Worm (Caenorhabditis elegans) whole organism, L2 larva: ENCODE measurements around the gene rpn-1.
A peak's percentile ranks its signal among the peaks of the same experiment; 100 is the strongest.

Source experiments
- C34F6.9 ChIP-seq: fragments of 150-350 bp; optimal IDR thresholded peaks from 2 replicates; lab custom pipeline; 2014; ENCODE audit warnings: missing biosample characterization, missing genetic modification characterization
- F13H6.1 ChIP-seq: sonication (generic microtip); optimal IDR thresholded peaks from 2 replicates; lab custom pipeline; 2016; ENCODE audit warnings: missing genetic modification characterization, missing compliant biosample characterization
- R02D3.7 ChIP-seq: fragments of 150-350 bp; optimal IDR thresholded peaks from 2 replicates; lab custom pipeline; 2014; ENCODE audit warnings: missing biosample characterization, missing genetic modification characterization
- Y55F3AM.14 ChIP-seq: fragments of 200-800 bp; sonication (Bioruptor generic); optimal IDR thresholded peaks from 2 replicates; lab custom pipeline; 2018; ENCODE audit warnings: mild to moderate bottlenecking, missing genetic modification characterization, missing compliant biosample characterization
- ZK546.5 ChIP-seq: sonication (generic microtip); optimal IDR thresholded peaks from 2 replicates; lab custom pipeline; 2017; ENCODE audit warnings: missing biosample characterization, missing genetic modification characterization
- alr-1 ChIP-seq: fragments of 150-350 bp; optimal IDR thresholded peaks from 2 replicates; lab custom pipeline; 2014; ENCODE audit warnings: missing biosample characterization, missing genetic modification characterization
- ama-1 ChIP-seq: fragments of 150-350 bp; optimal IDR thresholded peaks from 2 replicates; lab custom pipeline; 2018; ENCODE audit warnings: inconsistent platforms
- blmp-1 ChIP-seq: sonication (generic microtip); optimal IDR thresholded peaks from 2 replicates; lab custom pipeline; 2017; ENCODE audit warnings: missing genetic modification characterization, mild to moderate bottlenecking, missing compliant biosample characterization, antibody characterized with exemption, moderate library complexity; ENCODE audit not compliant: insufficient read depth
- ceh-16 ChIP-seq: fragments of 150-350 bp; optimal IDR thresholded peaks from 2 replicates; lab custom pipeline; 2014; ENCODE audit warnings: missing biosample characterization, missing genetic modification characterization
- ceh-82 ChIP-seq: fragments of 150-350 bp; optimal IDR thresholded peaks from 2 replicates; lab custom pipeline; 2014; ENCODE audit warnings: missing biosample characterization, missing genetic modification characterization
- crh-2 ChIP-seq: sonication (generic microtip); optimal IDR thresholded peaks from 2 replicates; lab custom pipeline; 2017; ENCODE audit warnings: missing biosample characterization, missing genetic modification characterization
- dmd-4 ChIP-seq: sonication (generic microtip); optimal IDR thresholded peaks from 2 replicates; lab custom pipeline; 2017; ENCODE audit warnings: missing biosample characterization, missing genetic modification characterization
- egl-27 ChIP-seq: sonication (generic microtip); optimal IDR thresholded peaks from 3 replicates; lab custom pipeline; 2017; ENCODE audit warnings: missing biosample characterization, missing genetic modification reagents, missing genetic modification characterization
- elt-1 ChIP-seq: fragments of 150-350 bp; optimal IDR thresholded peaks from 2 replicates; lab custom pipeline; 2014; ENCODE audit warnings: missing biosample characterization, missing genetic modification characterization
- elt-3 ChIP-seq: sonication (generic microtip); optimal IDR thresholded peaks from 2 replicates; lab custom pipeline; 2017; ENCODE audit warnings: missing biosample characterization, missing genetic modification characterization
- fos-1 ChIP-seq: fragments of 150-350 bp; optimal IDR thresholded peaks from 2 replicates; lab custom pipeline; 2014; ENCODE audit warnings: missing biosample characterization, missing genetic modification characterization
- gmeb-1 ChIP-seq: fragments of 150-350 bp; optimal IDR thresholded peaks from 2 replicates; lab custom pipeline; 2014; ENCODE audit warnings: missing biosample characterization, missing genetic modification characterization
- lin-11 ChIP-seq: fragments of 150-350 bp; sonication (generic microtip); optimal IDR thresholded peaks from 2 replicates; lab custom pipeline; 2014; ENCODE audit warnings: missing biosample characterization, missing genetic modification characterization, inconsistent platforms, mixed read lengths
- lin-13 ChIP-seq: fragments of 150-350 bp; optimal IDR thresholded peaks from 2 replicates; lab custom pipeline; 2014; ENCODE audit warnings: missing biosample characterization, missing genetic modification reagents, missing genetic modification characterization
- lin-39 ChIP-seq: fragments of 150-350 bp; optimal IDR thresholded peaks from 2 replicates; lab custom pipeline; 2014; ENCODE audit warnings: missing biosample characterization, missing genetic modification reagents, missing genetic modification characterization
- lsy-2 ChIP-seq, 2 experiments: fragments of 150-350 bp in 1 of 2; sonication (generic microtip) in 1 of 2; optimal IDR thresholded peaks; 2 replicates each; lab custom pipeline; 2014 to 2017; ENCODE audit warnings: missing biosample characterization in 2 of 2, missing genetic modification characterization in 2 of 2
- mab-5 ChIP-seq: fragments of 150-350 bp; optimal IDR thresholded peaks from 2 replicates; lab custom pipeline; 2014; ENCODE audit warnings: missing biosample characterization, missing genetic modification characterization
- mbf-1 ChIP-seq: sonication (generic microtip); optimal IDR thresholded peaks from 2 replicates; lab custom pipeline; 2017; ENCODE audit warnings: missing biosample characterization, missing genetic modification characterization
- mdl-1 ChIP-seq, 2 experiments: fragments of 150-350 bp in 1 of 2; sonication (generic microtip) in 1 of 2; optimal IDR thresholded peaks; 2 replicates each; lab custom pipeline; 2017; ENCODE audit warnings: missing biosample characterization in 2 of 2, missing genetic modification characterization in 2 of 2
- nhr-10 ChIP-seq: sonication (generic microtip); optimal IDR thresholded peaks from 2 replicates; lab custom pipeline; 2017; ENCODE audit warnings: missing biosample characterization, missing genetic modification characterization
- nhr-11 ChIP-seq: fragments of 150-350 bp; optimal IDR thresholded peaks from 2 replicates; lab custom pipeline; 2014; ENCODE audit warnings: missing biosample characterization, missing genetic modification characterization
- nhr-12 ChIP-seq: fragments of 150-350 bp; optimal IDR thresholded peaks from 2 replicates; lab custom pipeline; 2014; ENCODE audit warnings: missing biosample characterization, missing genetic modification characterization
- nhr-129 ChIP-seq: fragments of 150-350 bp; optimal IDR thresholded peaks from 2 replicates; lab custom pipeline; 2014; ENCODE audit warnings: missing biosample characterization, missing genetic modification characterization
- nhr-21 ChIP-seq: fragments of 150-350 bp; optimal IDR thresholded peaks from 2 replicates; lab custom pipeline; 2014; ENCODE audit warnings: missing biosample characterization, missing genetic modification characterization
- nhr-23 ChIP-seq: fragments of 150-350 bp; optimal IDR thresholded peaks from 2 replicates; lab custom pipeline; 2014; ENCODE audit warnings: missing biosample characterization, missing genetic modification reagents, missing genetic modification characterization
- nhr-237 ChIP-seq: fragments of 150-350 bp; optimal IDR thresholded peaks from 2 replicates; lab custom pipeline; 2014; ENCODE audit warnings: missing biosample characterization, missing genetic modification characterization
- nhr-25 ChIP-seq: fragments of 150-350 bp; sonication (generic microtip); optimal IDR thresholded peaks from 3 replicates; lab custom pipeline; 2014; ENCODE audit warnings: missing biosample characterization, missing genetic modification characterization
- nhr-77 ChIP-seq: fragments of 150-350 bp; optimal IDR thresholded peaks from 2 replicates; lab custom pipeline; 2014; ENCODE audit warnings: missing biosample characterization, missing genetic modification characterization
- peb-1 ChIP-seq: fragments of 150-350 bp; optimal IDR thresholded peaks from 2 replicates; lab custom pipeline; 2014; ENCODE audit warnings: missing biosample characterization, missing genetic modification characterization
- sem-4 ChIP-seq: fragments of 150-350 bp; optimal IDR thresholded peaks from 2 replicates; lab custom pipeline; 2014; ENCODE audit warnings: missing biosample characterization, missing genetic modification reagents, missing genetic modification characterization
- skn-1 ChIP-seq: sonication (generic microtip); optimal IDR thresholded peaks from 2 replicates; lab custom pipeline; 2017; ENCODE audit warnings: missing biosample characterization, missing genetic modification characterization
- sma-3 ChIP-seq: sonication (generic microtip); optimal IDR thresholded peaks from 2 replicates; lab custom pipeline; 2016; ENCODE audit warnings: missing genetic modification reagents, missing genetic modification characterization, missing compliant biosample characterization
- sma-9 ChIP-seq, 2 experiments: fragments of 150-350 bp in 1 of 2; sonication (generic microtip) in 1 of 2; optimal IDR thresholded peaks; 2 replicates each; lab custom pipeline; 2014 to 2016; ENCODE audit warnings: missing genetic modification characterization in 2 of 2, mild to moderate bottlenecking in 1 of 2, missing biosample characterization in 1 of 2, missing compliant biosample characterization in 1 of 2, missing genetic modification reagents in 1 of 2, moderate library complexity in 1 of 2
- snpc-4 ChIP-seq: fragments of 150-350 bp; optimal IDR thresholded peaks from 2 replicates; lab custom pipeline; 2014; ENCODE audit warnings: missing biosample characterization, missing genetic modification characterization
- unc-39 ChIP-seq: fragments of 150-350 bp; optimal IDR thresholded peaks from 2 replicates; lab custom pipeline; 2014; ENCODE audit warnings: missing biosample characterization, missing genetic modification characterization
- unc-55 ChIP-seq: fragments of 150-350 bp; sonication (generic microtip); optimal IDR thresholded peaks from 3 replicates; lab custom pipeline; 2014; ENCODE audit warnings: missing biosample characterization, missing genetic modification reagents, missing genetic modification characterization
- unc-62 ChIP-seq: fragments of 150-350 bp; optimal IDR thresholded peaks from 2 replicates; lab custom pipeline; 2014; ENCODE audit warnings: missing biosample characterization, missing genetic modification reagents, missing genetic modification characterization
- zag-1 ChIP-seq: fragments of 150-350 bp; optimal IDR thresholded peaks from 2 replicates; lab custom pipeline; 2014; ENCODE audit warnings: missing biosample characterization, missing genetic modification characterization
- ztf-1 ChIP-seq: fragments of 200-800 bp; sonication (Bioruptor generic); conservative IDR thresholded peaks from 2 replicates; pipeline ENCODE4 v1.3.6; 2022; ENCODE audit warnings: missing genetic modification characterization, missing compliant biosample characterization
- ztf-11 ChIP-seq: sonication (generic microtip); optimal IDR thresholded peaks from 2 replicates; lab custom pipeline; 2017; ENCODE audit warnings: missing biosample characterization, missing genetic modification characterization
- ztf-4 ChIP-seq: fragments of 150-350 bp; optimal IDR thresholded peaks from 2 replicates; lab custom pipeline; 2014; ENCODE audit warnings: missing biosample characterization, missing genetic modification characterization

The rpn-1 gene

DNA sequence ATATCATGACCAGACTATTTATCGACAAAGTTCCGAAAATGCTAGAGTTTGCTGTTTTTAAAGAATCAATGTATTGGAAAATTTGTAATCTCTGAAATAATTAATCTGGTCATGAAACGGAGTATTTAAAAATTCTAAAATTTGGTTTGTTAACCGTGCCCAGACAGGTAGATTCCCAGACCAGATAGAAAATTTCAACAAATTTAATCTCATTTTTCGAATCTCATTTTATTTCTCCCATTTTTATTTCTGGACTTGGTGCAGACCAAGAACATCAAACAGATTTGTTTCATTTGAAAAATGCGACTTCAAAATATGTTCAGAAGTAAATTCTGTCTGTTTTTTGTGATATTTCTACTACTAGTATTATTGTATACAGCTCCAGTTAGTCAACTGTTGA is 13.4 kb upstream of the rpn-1 start, which contains the start of gene T22D1.1:
TSS of gene T22D1.1 (plus strand) at position 301 of the 400 bp plus-strand sequence.
- TF ChIP-seq crh-2 (tag; lab: Kevin White, UChicago) (no peak), lin-39 (tag; lab: Kevin White, UChicago) (no peak), mbf-1 (tag; lab: Kevin White, UChicago) (no peak), lsy-2 (tag; optimal IDR thresholded peaks at IDR 0.05; lab: Kevin White, UChicago) (no peak), egl-27 (no peak), skn-1 (tag; lab: Kevin White, UChicago) (no peak), unc-39 (tag; lab: Kevin White, UChicago) (no peak), R02D3.7 (tag; lab: Kevin White, UChicago) (no peak)

- TF ChIP-seq crh-2 (tag; lab: Kevin White, UChicago) (no peak), nhr-10 (tag; lab: Kevin White, UChicago) (no peak), ceh-16 (no peak), zag-1 (no peak), lin-39 (tag; lab: Kevin White, UChicago) (no peak), egl-27 (no peak), fos-1 (tag; lab: Kevin White, UChicago) (no peak), peb-1 (tag; lab: Kevin White, UChicago) (no peak), nhr-23 (tag; lab: Kevin White, UChicago) (no peak), ZK546.5 (tag; lab: Kevin White, UChicago) (no peak), Y55F3AM.14 (GFP tag; lab: Kevin White, UChicago) (no peak), lin-13 (no peak), nhr-129 (tag; lab: Kevin White, UChicago) (no peak), sma-3 (GFP tag; lab: Kevin White, UChicago) (no peak), nhr-21 (no peak), blmp-1 (tag; lab: Kevin White, UChicago) (no peak)
Observed at ce11 chrIV:6920063-6920462, 10.3 kb upstream of the rpn-1 start, which contains the start of gene T22D1.18. T22D1.18 (minus strand) TSS chrIV:6920163.

DNA sequence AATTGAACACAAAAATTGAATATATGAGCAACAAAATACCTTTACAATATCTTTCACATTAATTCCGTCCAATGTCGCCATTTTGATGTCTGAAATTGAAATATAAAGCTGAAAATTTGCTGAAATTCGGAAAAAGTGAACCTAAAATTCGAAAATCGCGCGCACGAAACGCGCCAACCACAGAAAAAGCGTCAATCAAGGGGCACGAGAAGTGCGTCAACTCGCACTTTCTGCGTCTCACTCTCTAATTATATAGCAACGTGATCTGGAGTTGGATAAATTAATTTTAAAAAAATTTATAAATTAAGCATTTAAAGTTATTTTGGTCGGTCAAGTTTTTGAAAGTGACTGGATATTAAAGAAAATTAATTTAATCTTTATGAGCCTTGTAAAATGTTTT is 9.6 kb upstream of the rpn-1 start, which contains the start of gene ruvb-2:
TSS of gene ruvb-2 (minus strand) at position 89 of the 400 bp plus-strand sequence.
- TF ChIP-seq sem-4 (tag; lab: Kevin White, UChicago) = peak; percentile 58
- no peak for TF ChIP-seq Y55F3AM.14 (GFP tag; lab: Kevin White, UChicago)
- TF ChIP-seq nhr-23 (tag; lab: Kevin White, UChicago) = no peak
- no peak for TF ChIP-seq nhr-12 (tag; lab: Kevin White, UChicago)
- peak; percentile 56 for TF ChIP-seq ama-1
- peak; percentile 50 for TF ChIP-seq egl-27
- no peak for TF ChIP-seq ztf-1 (GFP tag; lab: Robert Waterston, UW)
- peak; percentile 91 for TF ChIP-seq nhr-25 (tag; lab: Kevin White, UChicago)
- TF ChIP-seq unc-55 (GFP tag; lab: Kevin White, UChicago) = peak; percentile 94
- TF ChIP-seq ztf-11 = no peak
- TF ChIP-seq alr-1 = no peak
- peak; percentile 90 for TF ChIP-seq lin-13
- no peak for TF ChIP-seq unc-62
- TF ChIP-seq elt-1 (tag; lab: Kevin White, UChicago) = no peak
- TF ChIP-seq gmeb-1 (tag; lab: Kevin White, UChicago) = peak; percentile 93
- TF ChIP-seq ZK546.5 (tag; lab: Kevin White, UChicago) = peak; percentile 49
- TF ChIP-seq fos-1 (tag; lab: Kevin White, UChicago) = peak; percentile 77
- no peak for TF ChIP-seq ceh-16
- TF ChIP-seq snpc-4 (tag; lab: Kevin White, UChicago) = peak; percentile 87
- TF ChIP-seq dmd-4 (tag; lab: Kevin White, UChicago) = no peak
- TF ChIP-seq elt-3 (tag; lab: Kevin White, UChicago) = no peak
- TF ChIP-seq C34F6.9 (tag; lab: Kevin White, UChicago) = peak; percentile 97
- peak; percentile 59 for TF ChIP-seq zag-1
- TF ChIP-seq lsy-2 (tag; optimal IDR thresholded peaks at IDR 0.05; lab: Kevin White, UChicago) = peak; percentile 76 to 94
- TF ChIP-seq nhr-11 = no peak
- no peak for TF ChIP-seq skn-1 (tag; lab: Kevin White, UChicago)
- peak; percentile 87 for TF ChIP-seq sma-9 (GFP tag; optimal IDR thresholded peaks at IDR 0.05; lab: Kevin White, UChicago)
- TF ChIP-seq sma-9 (tag; optimal IDR thresholded peaks at IDR 0.05; lab: Kevin White, UChicago) = no peak
- peak in 1 of 2 experiments; percentile 79 for TF ChIP-seq mdl-1 (tag; optimal IDR thresholded peaks at IDR 0.05; lab: Kevin White, UChicago)
- peak; percentile 41 for TF ChIP-seq R02D3.7 (tag; lab: Kevin White, UChicago)
- TF ChIP-seq sma-3 (GFP tag; lab: Kevin White, UChicago) = peak; percentile 89
- TF ChIP-seq blmp-1 (tag; lab: Kevin White, UChicago) = peak; percentile 82
- no peak for TF ChIP-seq lin-39 (tag; lab: Kevin White, UChicago)
- TF ChIP-seq lin-11 (tag; lab: Kevin White, UChicago) = peak; percentile 80
- TF ChIP-seq nhr-77 (tag; lab: Kevin White, UChicago) = no peak
- TF ChIP-seq ztf-4 = peak; percentile 33
- TF ChIP-seq nhr-129 (tag; lab: Kevin White, UChicago) = peak; percentile 70
- TF ChIP-seq ceh-82 (tag; lab: Kevin White, UChicago) = peak; percentile 65
- TF ChIP-seq mab-5 (tag; lab: Kevin White, UChicago) = peak; percentile 72
- no peak for TF ChIP-seq peb-1 (tag; lab: Kevin White, UChicago)
- TF ChIP-seq crh-2 (tag; lab: Kevin White, UChicago) = peak; percentile 91
- TF ChIP-seq F13H6.1 (tag; lab: Kevin White, UChicago) = peak; percentile 81
- TF ChIP-seq mbf-1 (tag; lab: Kevin White, UChicago) = no peak
- peak; percentile 21 for TF ChIP-seq nhr-10 (tag; lab: Kevin White, UChicago)
- TF ChIP-seq nhr-237 (tag; lab: Kevin White, UChicago) = no peak
- peak; percentile 86 for TF ChIP-seq nhr-21
- no peak for TF ChIP-seq unc-39 (tag; lab: Kevin White, UChicago)
